Fruit fly (Drosophila melanogaster) whole organism, pupa: ENCODE results near the gene NijC.

Source experiments
- CG12605 ChIP-seq: fragments of 200-800 bp; sonication (Bioruptor generic); IDR thresholded peaks from 2 replicates; pipeline ENCODE4 v1.3.6; 2022; ENCODE audit warnings: missing biosample characterization, missing genetic modification characterization
- CG14655 ChIP-seq: fragments of 200-800 bp; sonication (Bioruptor generic); optimal IDR thresholded peaks from 3 replicates; lab custom pipeline; 2017; ENCODE audit warnings: mild to moderate bottlenecking, missing biosample characterization, missing genetic modification reagents, missing genetic modification characterization
- CG15710 ChIP-seq: fragments of 200-800 bp; sonication (Bioruptor generic); optimal IDR thresholded peaks from 2 replicates; lab custom pipeline; 2018; ENCODE audit warnings: missing biosample characterization, mild to moderate bottlenecking, missing genetic modification characterization, moderate library complexity
- CG17806 ChIP-seq: fragments of 200-800 bp; sonication (Bioruptor generic); optimal IDR thresholded peaks from 2 replicates; lab custom pipeline; 2018; ENCODE audit warnings: missing biosample characterization, mild to moderate bottlenecking, missing genetic modification characterization, moderate library complexity
- CG32121 ChIP-seq: fragments of 200-800 bp; sonication (Bioruptor generic); IDR thresholded peaks from 2 replicates; pipeline ENCODE4 v1.3.6; 2022; ENCODE audit warnings: missing biosample characterization, missing genetic modification characterization
- CG34367 ChIP-seq: fragments of 200-800 bp; sonication (Bioruptor generic); optimal IDR thresholded peaks from 2 replicates; lab custom pipeline; 2018; ENCODE audit warnings: missing biosample characterization, mild to moderate bottlenecking, missing genetic modification characterization
- CG4496 ChIP-seq: fragments of 200-800 bp; sonication (Bioruptor generic); IDR thresholded peaks from 3 replicates; pipeline ENCODE4 v1.3.6; 2022; ENCODE audit warnings: missing biosample characterization, missing genetic modification characterization
- CG9948 ChIP-seq: fragments of 200-800 bp; sonication (Bioruptor generic); optimal IDR thresholded peaks from 2 replicates; lab custom pipeline; 2018; ENCODE audit warnings: missing biosample characterization, mild to moderate bottlenecking, missing genetic modification characterization, moderate library complexity
- D1 ChIP-seq: fragments of 200-800 bp; sonication (Bioruptor generic); optimal IDR thresholded peaks from 2 replicates; lab custom pipeline; 2018; ENCODE audit warnings: missing biosample characterization, mild to moderate bottlenecking, missing genetic modification characterization, moderate library complexity
- EcR ChIP-seq: fragments of 200-800 bp; sonication (Bioruptor generic); optimal IDR thresholded peaks from 3 replicates; lab custom pipeline; 2019; ENCODE audit warnings: missing biosample characterization, missing genetic modification characterization, mild to moderate bottlenecking, moderate library complexity, missing genetic modification reagents
- Pif1A ChIP-seq: fragments of 200-800 bp; sonication (Bioruptor generic); optimal IDR thresholded peaks from 3 replicates; lab custom pipeline; 2016; ENCODE audit warnings: missing biosample characterization, missing genetic modification characterization
- Pif1B ChIP-seq: fragments of 200-800 bp; sonication (Bioruptor generic); optimal IDR thresholded peaks from 3 replicates; lab custom pipeline; 2016; ENCODE audit warnings: missing biosample characterization, missing genetic modification characterization

DNA sequence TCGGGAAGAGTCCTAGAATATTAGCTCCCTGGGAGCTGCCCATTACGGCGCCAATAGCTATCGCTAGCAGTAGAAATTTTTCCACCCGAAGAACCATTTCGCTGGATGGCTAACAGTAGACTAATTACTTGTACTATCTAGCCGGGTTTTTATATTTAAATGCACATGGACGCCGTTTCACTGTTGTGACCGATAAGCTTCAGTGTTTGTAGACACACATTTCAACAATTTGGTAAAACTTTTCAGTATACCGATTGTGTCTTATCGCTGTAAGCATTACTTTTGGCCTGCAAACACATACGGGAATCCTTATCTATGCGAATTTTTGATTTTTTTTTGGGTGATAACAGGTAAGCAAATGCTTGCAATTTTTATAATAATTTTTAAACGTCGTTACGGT lies 48.7 kb downstream of the NijC start, which contains the start of gene Ugt37A3:
- TF ChIP-seq Pif1A (GFP tag; lab: Kevin White, UChicago) (no peak), EcR (GFP tag; lab: Kevin White, UChicago) (no peak), CG14655 (no peak), CG12605 (GFP tag; lab: Robert Waterston, UW) (no peak), Pif1B (GFP tag; lab: Kevin White, UChicago) (no peak), CG4496 (GFP tag; lab: Robert Waterston, UW) (no peak), D1 (no peak), CG34367 (tag; lab: Kevin White, UChicago) (no peak), CG15710 (no peak), CG9948 (tag; lab: Kevin White, UChicago) (no peak), CG17806 (no peak), CG32121 (GFP tag; lab: Robert Waterston, UW) (no peak)
